Fruit fly (Drosophila melanogaster) whole organism: ENCODE measurements around the gene kmg.

Source experiments
- CG8478 ChIP-seq: fragments of >200 bp; optimal IDR thresholded peaks from 2 replicates; lab custom pipeline; 2018; ENCODE audit warnings: inconsistent platforms
- Dll ChIP-seq: fragments of >200 bp; optimal IDR thresholded peaks from 2 replicates; lab custom pipeline; 2017
- pan ChIP-seq: fragments of >200 bp; optimal IDR thresholded peaks from 2 replicates; lab custom pipeline; 2017
- psq ChIP-seq: fragments of >200 bp; optimal IDR thresholded peaks from 2 replicates; lab custom pipeline; 2017
- usp ChIP-seq: fragments of >200 bp; optimal IDR thresholded peaks from 2 replicates; lab custom pipeline; 2017; ENCODE audit warnings: missing biosample characterization, missing genetic modification characterization, mixed read lengths

dm6 chr2L:13179095-13179494 is 18.8 kb downstream of the kmg start, which contains the start of gene Alg7:
- TF ChIP-seq psq (lab: Kevin White, UChicago) (no peak), usp (GFP tag; lab: Kevin White, UChicago) (no peak), CG8478 (lab: Kevin White, UChicago) (no peak), Dll (lab: Kevin White, UChicago) (no peak), pan (no peak)
